Worm (Caenorhabditis elegans): ENCODE results near the gene C33A11.2.

The C33A11.2 gene

DNA sequence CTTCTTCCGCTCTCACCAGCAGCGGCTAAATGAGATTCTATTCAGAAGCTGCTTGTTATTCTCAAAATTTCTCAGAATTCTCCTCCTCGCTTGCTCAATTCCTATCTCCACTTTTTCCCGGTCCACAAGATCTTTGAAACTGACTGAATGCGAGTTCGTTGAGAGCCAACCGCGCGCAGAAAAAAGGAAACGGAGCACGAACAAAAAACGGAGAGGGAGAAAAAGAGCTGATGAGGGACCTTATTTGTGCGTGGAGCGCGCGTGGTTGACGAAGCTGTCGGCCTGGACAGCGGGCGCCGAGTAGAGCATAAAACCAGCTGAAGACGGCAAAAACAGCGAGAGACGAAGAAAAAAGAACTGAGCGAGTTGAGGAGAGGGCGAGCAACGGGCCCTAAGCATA is 23.7 kb upstream of the C33A11.2 start (continued):
- TF ChIP-seq hlh-12 (tag; optimal IDR thresholded peaks at IDR 0.05) (no peak), dpff-1 (tag; optimal IDR thresholded peaks at IDR 0.05) (no peak), cebp-1 (GFP tag; IDR thresholded peaks at IDR 0.05) (no peak), cebp-1 (tag; optimal IDR thresholded peaks at IDR 0.05) (peak; percentile 42), mcd-1 (GFP tag; IDR thresholded peaks at IDR 0.05) (peak; percentile 38; the same call in 1 of the 2 replicates), aptf-3 (GFP tag; IDR thresholded peaks at IDR 0.05) (no peak)

DNA sequence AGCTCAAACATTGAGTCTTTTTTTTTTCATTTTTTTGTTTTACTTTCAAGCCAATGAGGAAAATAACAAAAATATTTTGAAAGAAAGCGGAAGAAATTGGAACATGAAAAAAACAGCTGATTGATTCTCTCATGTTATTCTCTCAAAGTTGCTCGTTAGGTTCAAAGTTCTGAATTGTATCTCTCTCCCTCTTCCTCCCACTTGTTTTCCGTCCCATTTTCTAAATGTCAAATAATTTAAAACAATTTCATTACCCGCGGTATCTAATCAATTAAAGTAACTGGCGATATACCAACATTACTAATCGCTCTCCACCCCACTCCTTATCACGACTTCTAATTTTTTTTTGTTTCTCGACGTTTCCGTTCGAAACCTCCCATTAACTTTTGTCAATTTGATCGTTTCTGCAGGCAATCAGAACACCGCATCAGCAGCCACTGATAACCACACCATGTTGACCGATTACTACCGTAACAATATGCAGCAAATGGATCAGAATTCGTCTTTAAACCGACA is 23.0 kb upstream of the C33A11.2 start:
- TF ChIP-seq Y53G8AR.9 (GFP tag; conservative IDR thresholded peaks at IDR 0.05), result no peak
- TF ChIP-seq unc-130 (GFP tag; optimal IDR thresholded peaks at IDR 0.05), result no peak
- no peak for TF ChIP-seq sptf-2 (GFP tag; optimal IDR thresholded peaks at IDR 0.05)
- TF ChIP-seq attf-5 (GFP tag; optimal IDR thresholded peaks at IDR 0.05), result no peak
- TF ChIP-seq ztf-22 (GFP tag; optimal IDR thresholded peaks at IDR 0.05), result no peak

- no peak for TF ChIP-seq hlh-12 (tag; optimal IDR thresholded peaks at IDR 0.05)
- TF ChIP-seq ets-4 (GFP tag; optimal IDR thresholded peaks at IDR 0.05), result no peak
- TF ChIP-seq nfyb-1 (GFP tag; IDR thresholded peaks at IDR 0.05), result 0 out of 2 replicates have a peak, but pooled peaks have one; percentile 14
Measured at ce11 chrX:15343971-15344370, 21.8 kb upstream of the C33A11.2 start.

- no peak for TF ChIP-seq lin-26 (GFP tag; IDR thresholded peaks at IDR 0.05)
- no peak for TF ChIP-seq Y53F4B.3 (GFP tag; IDR thresholded peaks at IDR 0.05)
- no peak for TF ChIP-seq F52B5.7 (tag; optimal IDR thresholded peaks at IDR 0.05)
- TF ChIP-seq lin-40 (tag; optimal IDR thresholded peaks at IDR 0.05), result peak; percentile 33
- TF ChIP-seq mel-28 (tag; optimal IDR thresholded peaks at IDR 0.05; ENCODE audit: borderline replicate concordance), result no peak
- TF ChIP-seq ztf-25 (GFP tag; IDR thresholded peaks at IDR 0.05), result no peak
- peak; percentile 51 for TF ChIP-seq nhr-80 (tag; optimal IDR thresholded peaks at IDR 0.05)
- no peak for TF ChIP-seq tlf-1 (GFP tag; optimal IDR thresholded peaks at IDR 0.05)
- no peak for TF ChIP-seq ztf-3 (GFP tag; optimal IDR thresholded peaks at IDR 0.05)
- TF ChIP-seq nhr-179 (tag; optimal IDR thresholded peaks at IDR 0.05), result no peak
- TF ChIP-seq B0035.1 (tag; optimal IDR thresholded peaks at IDR 0.05), result no peak
- no peak for TF ChIP-seq nhr-120 (GFP tag; IDR thresholded peaks at IDR 0.05)
- TF ChIP-seq lag-1 (GFP tag; IDR thresholded peaks at IDR 0.05), result no peak
- peak; percentile 89 for TF ChIP-seq hmg-1.2 (GFP tag; IDR thresholded peaks at IDR 0.05)
- peak; percentile 53 for TF ChIP-seq zfh-2 (GFP tag; conservative IDR thresholded peaks at IDR 0.05)
- TF ChIP-seq madf-8 (GFP tag; conservative IDR thresholded peaks at IDR 0.05), result no peak
- TF ChIP-seq ekl-4 (GFP tag; IDR thresholded peaks at IDR 0.05), result no peak
- TF ChIP-seq K12H6.12 (tag; optimal IDR thresholded peaks at IDR 0.05), result peak; percentile 31
- no peak for TF ChIP-seq F39B2.1 (GFP tag; IDR thresholded peaks at IDR 0.05)
- TF ChIP-seq snpc-1.1 (tag; optimal IDR thresholded peaks at IDR 0.05; ENCODE audit: insufficient read depth), result peak; percentile 82
- peak; percentile 59 for TF ChIP-seq atf-7 (tag; optimal IDR thresholded peaks at IDR 0.05)
- TF ChIP-seq bed-2 (GFP tag; IDR thresholded peaks at IDR 0.05), result no peak
- TF ChIP-seq egl-44 (GFP tag; IDR thresholded peaks at IDR 0.05), result no peak
- TF ChIP-seq aptf-3 (GFP tag; IDR thresholded peaks at IDR 0.05), result no peak
- no peak for TF ChIP-seq egrh-3 (GFP tag; IDR thresholded peaks at IDR 0.05)
- TF ChIP-seq ztf-28 (GFP tag; IDR thresholded peaks at IDR 0.05), result no peak
- no peak for TF ChIP-seq F10E7.11 (tag; optimal IDR thresholded peaks at IDR 0.05)
- TF ChIP-seq snpc-4 (GFP tag; optimal IDR thresholded peaks at IDR 0.05), result peak; percentile 81
- TF ChIP-seq snpc-4 (tag; optimal IDR thresholded peaks at IDR 0.05), result peak; percentile 85 to 97 (median 94)
- TF ChIP-seq F55B11.4 (tag; optimal IDR thresholded peaks at IDR 0.05; ENCODE audit: borderline replicate concordance, insufficient read depth), result no peak
- peak; percentile 72 for TF ChIP-seq somi-1 (GFP tag; optimal IDR thresholded peaks at IDR 0.05)
Measured at ce11 chrX:15345346-15346198, 20.2 kb upstream of the C33A11.2 start.
